Worm (Caenorhabditis elegans): ENCODE data around the gene Y97E10AR.2.

Gene Y97E10AR.2

DNA sequence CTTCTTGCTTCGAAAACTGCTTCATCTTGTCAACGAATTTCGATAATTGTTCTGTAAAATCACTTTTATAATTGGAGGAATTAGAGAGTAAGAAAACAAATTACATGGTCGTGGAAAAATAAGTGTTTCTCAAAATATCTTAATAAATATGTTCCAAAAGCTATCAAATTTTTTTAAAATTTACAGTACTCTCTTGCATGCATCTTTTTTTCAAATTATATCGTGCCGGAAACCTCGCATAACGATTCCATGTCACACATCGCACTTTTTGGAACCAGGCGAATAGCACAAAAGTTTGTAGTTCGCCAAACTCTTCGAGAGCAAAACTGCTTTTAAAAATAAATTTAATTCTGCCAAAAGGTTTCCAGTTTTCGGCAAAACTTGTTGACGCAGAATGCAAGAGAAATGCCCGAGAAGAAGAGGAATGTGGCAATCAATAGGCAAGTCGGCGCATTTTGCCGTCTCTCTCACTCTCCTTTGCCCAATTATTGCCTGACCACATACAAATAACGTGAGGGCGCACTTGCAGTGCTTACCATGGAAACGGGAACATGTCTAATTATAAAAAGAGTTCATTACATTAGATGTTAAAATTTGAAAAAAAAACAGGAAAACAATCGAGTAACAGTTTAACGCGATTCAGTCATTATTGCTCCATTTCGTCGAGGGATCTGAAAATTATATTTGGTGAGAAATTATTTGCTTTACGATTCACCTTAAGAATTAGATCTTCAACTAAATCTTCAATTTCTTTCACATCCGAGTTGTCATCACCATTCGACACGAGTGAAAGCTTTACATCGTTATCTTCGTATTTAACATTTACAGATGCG, 11.7 kb downstream of the Y97E10AR.2 start, which contains the start of gene Y97E10AR.3:
Gene Y97E10AR.3, minus strand, starts transcription at position 51 of the 833 bp plus-strand sequence.
- TF ChIP-seq nfya-1 (tag; optimal IDR thresholded peaks at IDR 0.05; ENCODE audit: insufficient read depth) (peak; percentile 55), fos-1 (tag; optimal IDR thresholded peaks at IDR 0.05) (no peak)

DNA sequence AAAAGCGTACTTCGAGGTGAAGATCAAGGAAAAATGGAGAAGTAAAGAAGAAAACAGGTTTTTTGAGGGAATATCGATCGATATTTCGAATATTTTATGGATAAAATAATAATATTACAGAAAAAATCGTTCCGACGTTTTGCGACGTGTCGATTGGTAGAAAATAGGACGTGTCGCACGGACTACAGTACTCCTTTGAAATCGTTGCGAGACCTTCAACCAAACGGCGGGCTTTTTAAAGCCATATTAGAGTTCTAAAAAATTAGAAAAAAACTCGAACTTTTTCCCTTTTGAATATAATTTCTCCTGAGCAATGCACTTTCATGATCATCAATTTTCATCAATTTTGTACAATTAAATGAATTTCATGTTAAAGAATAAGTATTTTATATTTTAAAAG, 14.1 kb downstream of the Y97E10AR.2 start, which contains the start of gene Y97E10AR.4:
Gene Y97E10AR.4, minus strand, starts transcription at position 131 of the 400 bp plus-strand sequence.
- TF ChIP-seq nhr-43 (tag; optimal IDR thresholded peaks at IDR 0.05; ENCODE audit: poor library complexity, severe bottlenecking) (no peak), lin-39 (tag; optimal IDR thresholded peaks at IDR 0.05) (no peak), nhr-28 (tag; optimal IDR thresholded peaks at IDR 0.05) (no peak), egl-27 (tag; optimal IDR thresholded peaks at IDR 0.05) (no peak), nhr-77 (tag; optimal IDR thresholded peaks at IDR 0.05) (no peak), nhr-76 (tag; optimal IDR thresholded peaks at IDR 0.05) (no peak), egl-5 (tag; optimal IDR thresholded peaks at IDR 0.05) (no peak), zag-1 (tag; optimal IDR thresholded peaks at IDR 0.05) (no peak), ceh-9 (tag; optimal IDR thresholded peaks at IDR 0.05) (no peak), jun-1 (tag; optimal IDR thresholded peaks at IDR 0.05) (no peak), elt-1 (tag; optimal IDR thresholded peaks at IDR 0.05) (no peak), mdl-1 (tag; optimal IDR thresholded peaks at IDR 0.05) (no peak), ztf-4 (tag; optimal IDR thresholded peaks at IDR 0.05) (no peak), hmg-11 (tag; optimal IDR thresholded peaks at IDR 0.05) (no peak), ama-1 (optimal IDR thresholded peaks at IDR 0.05) (no peak), sea-2 (GFP tag; optimal IDR thresholded peaks at IDR 0.05) (no peak), eor-1 (tag; optimal IDR thresholded peaks at IDR 0.05) (no peak)

DNA sequence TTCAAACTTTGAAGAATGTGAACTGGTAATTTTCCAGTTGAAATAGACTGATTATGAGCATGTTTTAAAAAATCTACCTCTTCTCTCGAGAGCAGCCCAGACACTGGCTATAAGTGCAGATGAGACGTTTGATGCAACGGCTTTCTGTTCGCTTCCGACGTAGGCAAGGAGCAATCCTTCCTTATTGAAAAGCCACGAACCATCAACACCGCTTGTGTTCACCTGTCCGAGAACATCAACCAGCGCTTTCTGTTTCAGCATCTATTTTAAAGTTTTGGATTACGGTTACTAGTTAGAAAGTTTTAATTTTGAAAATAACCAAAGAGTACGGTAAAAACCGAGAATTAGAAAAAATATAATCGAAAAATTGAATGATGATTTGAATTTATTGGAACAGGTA, 14.9 kb downstream of the Y97E10AR.2 start, which contains the start of gene lmtr-2:
Gene lmtr-2, minus strand, starts transcription at position 261 of the 400 bp plus-strand sequence.
- TF ChIP-seq ZK546.5 (tag; optimal IDR thresholded peaks at IDR 0.05) (no peak), tbx-2 (tag; optimal IDR thresholded peaks at IDR 0.05) (no peak), unc-62 (GFP tag; optimal IDR thresholded peaks at IDR 0.05) (no peak), lin-15B (tag; optimal IDR thresholded peaks at IDR 0.05) (no peak), pqm-1 (tag; optimal IDR thresholded peaks at IDR 0.05) (no peak), daf-12 (tag; optimal IDR thresholded peaks at IDR 0.05) (no peak), egl-5 (tag; optimal IDR thresholded peaks at IDR 0.05) (no peak), ceh-28 (tag; optimal IDR thresholded peaks at IDR 0.05) (no peak), eor-1 (tag; optimal IDR thresholded peaks at IDR 0.05) (no peak), nhr-23 (tag; optimal IDR thresholded peaks at IDR 0.05) (no peak), egl-27 (tag; optimal IDR thresholded peaks at IDR 0.05) (no peak)

DNA sequence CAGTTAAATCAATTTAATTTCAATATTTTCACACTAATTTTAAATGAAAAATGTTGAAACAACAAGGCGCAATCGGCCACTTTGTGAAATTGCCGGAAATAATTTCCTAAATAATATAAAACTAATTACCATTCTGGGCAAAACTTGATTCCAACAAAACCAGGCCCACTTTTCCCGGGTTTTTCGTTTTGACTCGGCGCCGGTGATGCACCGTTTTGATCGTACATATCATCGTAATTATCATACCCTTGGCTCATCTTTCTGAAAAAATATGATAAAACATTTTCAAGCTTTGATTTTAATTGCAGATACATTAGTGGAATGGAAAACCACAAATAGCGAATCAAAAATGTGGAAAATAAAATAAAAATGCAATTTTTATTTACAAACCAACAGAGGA, 16.1 kb downstream of the Y97E10AR.2 start, which contains the start of gene rpb-9:
Gene rpb-9, minus strand, starts transcription at position 314 of the 400 bp plus-strand sequence.
- TF ChIP-seq pha-4 (tag; optimal IDR thresholded peaks at IDR 0.05): peak; percentile 14
- peak; percentile 26 for TF ChIP-seq ama-1 (optimal IDR thresholded peaks at IDR 0.05)
- TF ChIP-seq nhr-237 (tag; optimal IDR thresholded peaks at IDR 0.05): no peak
- no peak for TF ChIP-seq unc-39 (tag; optimal IDR thresholded peaks at IDR 0.05)

DNA sequence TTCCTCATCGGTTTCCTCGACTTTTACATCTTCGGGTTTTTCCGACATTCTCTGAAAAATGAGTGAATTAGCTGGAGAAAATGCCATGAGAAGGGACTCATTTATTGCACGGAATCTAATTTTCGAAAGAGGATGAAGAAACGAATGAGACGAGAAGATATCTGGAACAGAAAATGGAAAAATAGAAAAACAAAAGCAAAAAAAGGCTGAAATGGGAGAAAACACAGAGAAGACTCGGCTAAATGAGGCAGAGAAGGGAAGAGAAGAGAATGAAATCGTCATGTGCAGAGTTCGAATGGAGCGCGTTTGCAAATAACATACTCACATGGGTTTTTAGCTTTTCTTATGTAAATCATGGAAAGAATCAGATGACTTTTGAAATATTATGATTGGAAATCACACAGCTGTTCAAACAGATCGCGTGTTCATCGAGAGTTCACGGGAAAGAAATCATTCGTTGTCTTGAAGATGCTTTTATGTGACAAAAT, 18.0 kb downstream of the Y97E10AR.2 start, which contains the start of gene Y97E10AR.6:
Gene Y97E10AR.6, minus strand, starts transcription at position 51 of the 488 bp plus-strand sequence.
- no peak for TF ChIP-seq nhr-76 (tag; optimal IDR thresholded peaks at IDR 0.05)
- TF ChIP-seq unc-62 (GFP tag; optimal IDR thresholded peaks at IDR 0.05): no peak
- peak; percentile 7 for TF ChIP-seq ama-1 (optimal IDR thresholded peaks at IDR 0.05)
- TF ChIP-seq lin-15B (tag; optimal IDR thresholded peaks at IDR 0.05): peak; percentile 66
- TF ChIP-seq nhr-11 (tag; optimal IDR thresholded peaks at IDR 0.05): no peak
- TF ChIP-seq nhr-67 (tag; optimal IDR thresholded peaks at IDR 0.05): no peak
- peak; percentile 42 for TF ChIP-seq nfya-1 (tag; optimal IDR thresholded peaks at IDR 0.05; ENCODE audit: insufficient read depth)
- no peak for TF ChIP-seq mdl-1 (tag; optimal IDR thresholded peaks at IDR 0.05)
- no peak for TF ChIP-seq ceh-9 (tag; optimal IDR thresholded peaks at IDR 0.05)
- TF ChIP-seq elt-2 (tag; optimal IDR thresholded peaks at IDR 0.05): peak; percentile 9
- no peak for TF ChIP-seq unc-39 (tag; optimal IDR thresholded peaks at IDR 0.05)
- no peak for TF ChIP-seq nhr-23 (tag; optimal IDR thresholded peaks at IDR 0.05)
- no peak for TF ChIP-seq lsy-12 (tag; optimal IDR thresholded peaks at IDR 0.05)
- TF ChIP-seq elt-1 (tag; optimal IDR thresholded peaks at IDR 0.05): no peak
- no peak for TF ChIP-seq eor-1 (tag; optimal IDR thresholded peaks at IDR 0.05)
- TF ChIP-seq lin-39 (tag; optimal IDR thresholded peaks at IDR 0.05): no peak
- peak; percentile 47 for TF ChIP-seq pha-4 (tag; optimal IDR thresholded peaks at IDR 0.05)
- TF ChIP-seq nhr-77 (tag; optimal IDR thresholded peaks at IDR 0.05): no peak
- no peak for TF ChIP-seq jun-1 (tag; optimal IDR thresholded peaks at IDR 0.05)
- TF ChIP-seq ztf-4 (tag; optimal IDR thresholded peaks at IDR 0.05): no peak
- TF ChIP-seq hmg-11 (tag; optimal IDR thresholded peaks at IDR 0.05): no peak
- TF ChIP-seq R02D3.7 (tag; optimal IDR thresholded peaks at IDR 0.05): no peak
- peak; percentile 30 for TF ChIP-seq egl-5 (tag; optimal IDR thresholded peaks at IDR 0.05)
- no peak for TF ChIP-seq ceh-82 (tag; optimal IDR thresholded peaks at IDR 0.05)
- TF ChIP-seq ceh-28 (tag; optimal IDR thresholded peaks at IDR 0.05): no peak
- TF ChIP-seq tbx-2 (tag; optimal IDR thresholded peaks at IDR 0.05): no peak
- TF ChIP-seq snpc-4 (tag; optimal IDR thresholded peaks at IDR 0.05): peak; percentile 61
- TF ChIP-seq aly-2 (tag; optimal IDR thresholded peaks at IDR 0.05): no peak
- no peak for TF ChIP-seq skn-1 (tag; optimal IDR thresholded peaks at IDR 0.05)
- TF ChIP-seq nhr-28 (tag; optimal IDR thresholded peaks at IDR 0.05): no peak
- no peak for TF ChIP-seq daf-12 (tag; optimal IDR thresholded peaks at IDR 0.05)
- TF ChIP-seq fos-1 (tag; optimal IDR thresholded peaks at IDR 0.05): no peak
- no peak for TF ChIP-seq sea-2 (GFP tag; optimal IDR thresholded peaks at IDR 0.05)
